Fruit fly (Drosophila melanogaster): Measurements from ENCODE around the gene Msp300.

Msp300 gene

DNA sequence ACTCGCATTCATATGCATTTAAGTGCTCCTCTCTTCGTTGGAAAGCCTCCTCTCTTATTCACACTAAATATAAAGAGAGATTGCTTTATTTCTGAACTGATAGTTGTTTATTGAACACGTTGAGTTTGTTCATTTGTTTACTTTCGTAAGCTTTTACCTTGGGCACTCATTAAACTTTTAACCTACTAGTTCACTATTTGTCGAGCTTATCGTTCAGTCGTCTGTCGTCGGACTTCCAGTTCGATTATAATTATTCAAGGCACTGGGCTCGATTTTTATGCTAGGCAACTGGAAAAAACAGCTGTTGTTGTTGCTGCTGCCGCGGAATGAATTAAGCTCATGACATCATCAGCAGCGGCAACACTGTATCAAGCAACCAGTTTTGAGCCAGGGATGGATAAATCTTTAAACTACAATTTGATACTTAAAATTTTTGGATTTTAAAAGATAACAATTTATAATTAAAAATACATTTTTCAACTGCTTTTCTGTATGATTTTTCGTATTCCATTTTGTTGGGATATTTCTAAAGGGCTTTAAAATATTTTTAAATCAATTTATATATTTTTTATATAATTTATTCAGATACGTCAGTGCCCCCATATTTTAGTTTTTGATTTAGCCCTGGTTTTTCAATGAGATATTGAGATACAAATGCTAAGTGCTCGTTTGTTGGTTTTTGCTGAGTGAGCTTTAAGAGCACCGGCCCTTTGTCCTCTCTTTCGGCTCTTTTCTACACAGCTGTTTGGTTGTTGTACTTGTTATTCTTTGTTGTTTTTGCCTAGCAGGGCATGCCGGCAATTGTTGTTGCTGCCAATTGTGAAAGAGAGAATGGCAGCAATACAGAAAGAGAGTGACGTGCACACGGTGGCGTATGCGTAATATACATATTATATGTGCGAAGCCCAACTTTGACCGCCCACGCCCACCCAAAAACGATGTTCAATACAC is 44.8 kb downstream of the Msp300 start (continued):
- TF ChIP-seq CG11560 (tag; IDR thresholded peaks at IDR 0.05) (peak; percentile 85), CG12391 (tag; optimal IDR thresholded peaks at IDR 0.05) (peak; percentile 97), Hmx (GFP tag; optimal IDR thresholded peaks at IDR 0.05) (no peak), CG8359 (GFP tag; optimal IDR thresholded peaks at IDR 0.05; ENCODE audit: borderline replicate concordance) (peak; percentile 61), toy (GFP tag; IDR thresholded peaks at IDR 0.05) (peak; percentile 89), CG7963 (GFP tag; IDR thresholded peaks at IDR 0.05; ENCODE audit: partially characterized antibody) (no peak), CG8089 (GFP tag; optimal IDR thresholded peaks at IDR 0.05) (no peak), CG6254 (GFP tag; optimal IDR thresholded peaks at IDR 0.05) (peak; percentile 78), CG7987 (GFP tag; optimal IDR thresholded peaks at IDR 0.05) (peak; percentile 75), repo (GFP tag; optimal IDR thresholded peaks at IDR 0.05) (no peak), Pdp1 (GFP tag; optimal IDR thresholded peaks at IDR 0.05) (peak; percentile 47 to 81), dmrt11E (tag; optimal IDR thresholded peaks at IDR 0.05) (peak; percentile 45), CG3838 (GFP tag; optimal IDR thresholded peaks at IDR 0.05) (peak; percentile 29), CG32767 (GFP tag; IDR thresholded peaks at IDR 0.05) (peak; percentile 97), CG2712 (tag; optimal IDR thresholded peaks at IDR 0.05) (peak; percentile 97), CG13624 (GFP tag; optimal IDR thresholded peaks at IDR 0.05) (peak; percentile 11), bsh (GFP tag; optimal IDR thresholded peaks at IDR 0.05) (peak; percentile 70 to 92), Hr78 (GFP tag; optimal IDR thresholded peaks at IDR 0.05) (peak in 1 of 2 experiments; percentile 93), Sox102F (GFP tag; optimal IDR thresholded peaks at IDR 0.05) (peak; percentile 97), Eip74EF (GFP tag; optimal IDR thresholded peaks at IDR 0.05) (peak in 1 of 2 experiments; percentile 94), Taf1 (GFP tag; IDR thresholded peaks at IDR 0.05) (peak; percentile 81), Atf-2 (GFP tag; optimal IDR thresholded peaks at IDR 0.05) (no peak), fd102C (GFP tag; optimal IDR thresholded peaks at IDR 0.05) (no peak), CG1024 (GFP tag; IDR thresholded peaks at IDR 0.05) (peak; percentile 77), Med (GFP tag) (peak; percentile 63), crp (GFP tag; optimal IDR thresholded peaks at IDR 0.05) (peak in 1 of 2 experiments; percentile 56), CG10654 (GFP tag; optimal IDR thresholded peaks at IDR 0.05) (peak; percentile 84), CG3995 (GFP tag; optimal IDR thresholded peaks at IDR 0.05) (no peak), CG18011 (GFP tag; optimal IDR thresholded peaks at IDR 0.05) (peak; percentile 45), Dfd (GFP tag; optimal IDR thresholded peaks at IDR 0.05) (no peak), CG3407 (GFP tag; optimal IDR thresholded peaks at IDR 0.05) (peak; percentile 88), onecut (GFP tag; IDR thresholded peaks at IDR 0.05) (peak; percentile 76), sqz (GFP tag; optimal IDR thresholded peaks at IDR 0.05) (peak; percentile 79), gce (GFP tag; IDR thresholded peaks at IDR 0.05) (peak; percentile 88), disco-r (GFP tag; optimal IDR thresholded peaks at IDR 0.05) (no peak), Kr (GFP tag; optimal IDR thresholded peaks at IDR 0.05) (no peak), ems (GFP tag; optimal IDR thresholded peaks at IDR 0.05) (no peak), GATAe (GFP tag; conservative IDR thresholded peaks at IDR 0.05) (peak; percentile 86), zen2 (GFP tag; IDR thresholded peaks at IDR 0.05; ENCODE audit: partially characterized antibody) (no peak), B-H1 (GFP tag; IDR thresholded peaks at IDR 0.05) (peak; percentile 92), ash1 (GFP tag; optimal IDR thresholded peaks at IDR 0.05) (no peak), MBD-R2 (GFP tag; IDR thresholded peaks at IDR 0.05) (peak; percentile 81; the same call in 1 of the 2 replicates), zfh1 (GFP tag; IDR thresholded peaks at IDR 0.05) (peak; percentile 87), Stat92E (GFP tag; optimal IDR thresholded peaks at IDR 0.05) (peak in 1 of 3 experiments; percentile 55), Bgb (GFP tag; IDR thresholded peaks at IDR 0.05; ENCODE audit: partially characterized antibody) (peak; percentile 25; the same call in 1 of the 2 replicates), ro (GFP tag; IDR thresholded peaks at IDR 0.05) (peak; percentile 89; the same call in 1 of the 2 replicates), Hr39 (optimal IDR thresholded peaks at IDR 0.05) (no peak)

All from whole organism, embryonic.